Worm (Caenorhabditis elegans) whole organism, L1 larva: ENCODE results near the gene T26E4.10.

Experiments used
- jun-1 ChIP-seq: fragments of 150-350 bp; optimal IDR thresholded peaks from 2 replicates; lab custom pipeline; 2014; ENCODE audit warnings: missing biosample characterization, missing genetic modification reagents, missing genetic modification characterization
- mdl-1 ChIP-seq, 2 experiments: fragments of 150-350 bp; optimal IDR thresholded peaks; 2 replicates each; lab custom pipeline; 2014 to 2017; ENCODE audit warnings: missing biosample characterization in 2 of 2, missing genetic modification characterization in 2 of 2, inconsistent platforms in 1 of 2

- TF ChIP-seq jun-1 (tag; lab: Kevin White, UChicago) (no peak), mdl-1 (tag; optimal IDR thresholded peaks at IDR 0.05; lab: Kevin White, UChicago) (no peak)
These were observed 18.8 kb downstream of the T26E4.10 start, which contains the start of the genes nhr-285 and irld-52 for ce11 chrV:15779128-15779729.
